Worm (Caenorhabditis elegans) whole organism, late embryonic: ENCODE results near the gene lron-4.

ENCODE experiments used
- K02D7.2 ChIP-seq: sonication (generic microtip); optimal IDR thresholded peaks from 2 replicates; lab custom pipeline; 2017; ENCODE audit warnings: mild to moderate bottlenecking, missing genetic modification characterization, missing compliant biosample characterization
- dmd-4 ChIP-seq: sonication (generic microtip); optimal IDR thresholded peaks from 2 replicates; lab custom pipeline; 2016; ENCODE audit warnings: borderline replicate concordance, missing genetic modification characterization, missing compliant biosample characterization
- fkh-10 ChIP-seq: fragments of 150-350 bp; optimal IDR thresholded peaks from 2 replicates; lab custom pipeline; 2014; ENCODE audit warnings: missing biosample characterization, missing genetic modification reagents, missing genetic modification characterization
- mec-3 ChIP-seq: sonication (generic microtip); optimal IDR thresholded peaks from 2 replicates; lab custom pipeline; 2016; ENCODE audit warnings: borderline replicate concordance, missing genetic modification characterization, missing compliant biosample characterization
- npax-4 ChIP-seq: sonication (generic microtip); optimal IDR thresholded peaks from 2 replicates; lab custom pipeline; 2016; ENCODE audit warnings: missing genetic modification characterization, missing compliant biosample characterization
- pros-1 ChIP-seq: fragments of 150-350 bp; optimal IDR thresholded peaks from 2 replicates; lab custom pipeline; 2014; ENCODE audit warnings: missing biosample characterization, missing genetic modification reagents, missing genetic modification characterization
- tbx-2 ChIP-seq: sonication (generic microtip); optimal IDR thresholded peaks from 2 replicates; lab custom pipeline; 2016; ENCODE audit warnings: missing genetic modification characterization, missing compliant biosample characterization

ce11 chrII:8127794-8128193, 15.8 kb upstream of the lron-4 start:
- no peak for TF ChIP-seq npax-4
- TF ChIP-seq K02D7.2 (tag; lab: Kevin White, UChicago) = no peak
- TF ChIP-seq pros-1 (tag; lab: Kevin White, UChicago) = no peak
- TF ChIP-seq dmd-4 = no peak
- TF ChIP-seq fkh-10 (GFP tag; lab: Kevin White, UChicago) = no peak
- TF ChIP-seq mec-3 (tag; lab: Kevin White, UChicago) = no peak
- no peak for TF ChIP-seq tbx-2
